Fruit fly (Drosophila melanogaster): Measurements from ENCODE around the gene CG11381.

Gene CG11381

dm6 chrX:1203477-1203876 is at the start of gene CG11381:
Gene CG11381, plus strand, starts transcription at chrX:1203777.
- TF ChIP-seq Crg-1 (GFP tag; optimal IDR thresholded peaks at IDR 0.05) (no peak), Mnt (GFP tag; optimal IDR thresholded peaks at IDR 0.05) (no peak), CG14711 (tag; optimal IDR thresholded peaks at IDR 0.05) (no peak), CG11617 (GFP tag; optimal IDR thresholded peaks at IDR 0.05) (no peak), CG33017 (tag; optimal IDR thresholded peaks at IDR 0.05) (no peak), CG7045 (GFP tag; optimal IDR thresholded peaks at IDR 0.05) (no peak), ovo (GFP tag; optimal IDR thresholded peaks at IDR 0.05) (no peak), CG5204 (GFP tag; optimal IDR thresholded peaks at IDR 0.05) (no peak)

dm6 chrX:1161913-1162439 is 41.6 kb upstream of the CG11381 start, which contains the start of gene eIF4E7:
Gene eIF4E7, minus strand, starts transcription at chrX:1162389.
- TF ChIP-seq Crg-1 (GFP tag; optimal IDR thresholded peaks at IDR 0.05), result no peak
- TF ChIP-seq Clk (GFP tag; optimal IDR thresholded peaks at IDR 0.05), result no peak
- TF ChIP-seq CG1620 (GFP tag; optimal IDR thresholded peaks at IDR 0.05), result no peak
- TF ChIP-seq pad (GFP tag; optimal IDR thresholded peaks at IDR 0.05), result peak; percentile 49

- TF ChIP-seq kay (GFP tag; ENCODE audit: borderline replicate concordance) (peak; percentile 45), CG14711 (tag; optimal IDR thresholded peaks at IDR 0.05) (peak; percentile 46), CG5204 (GFP tag; optimal IDR thresholded peaks at IDR 0.05) (no peak), tj (GFP tag; optimal IDR thresholded peaks at IDR 0.05) (peak; percentile 95), cic (GFP tag; optimal IDR thresholded peaks at IDR 0.05) (peak; percentile 9), CG7045 (GFP tag; optimal IDR thresholded peaks at IDR 0.05) (no peak), pad (GFP tag; optimal IDR thresholded peaks at IDR 0.05) (peak; percentile 3)
Measured at dm6 chrX:1170117-1170878, 33.3 kb upstream of the CG11381 start, which contains the start of gene CG11378. Gene CG11378, plus strand, starts transcription at chrX:1170828.

dm6 chrX:1171018-1171417 is 32.6 kb upstream of the CG11381 start:
- TF ChIP-seq bab1 (GFP tag; optimal IDR thresholded peaks at IDR 0.05) (peak; percentile 88), Crg-1 (GFP tag; optimal IDR thresholded peaks at IDR 0.05) (no peak), Clk (GFP tag; optimal IDR thresholded peaks at IDR 0.05) (no peak), pad (GFP tag; optimal IDR thresholded peaks at IDR 0.05) (peak; percentile 69), cic (GFP tag; optimal IDR thresholded peaks at IDR 0.05) (no peak), cnc (optimal IDR thresholded peaks at IDR 0.05) (no peak), CG14711 (tag; optimal IDR thresholded peaks at IDR 0.05) (peak; percentile 50), CG1620 (GFP tag; optimal IDR thresholded peaks at IDR 0.05) (peak; percentile 70), toe (GFP tag; optimal IDR thresholded peaks at IDR 0.05) (peak; percentile 38), kay (GFP tag; ENCODE audit: borderline replicate concordance) (peak; percentile 71), CG7101 (tag; optimal IDR thresholded peaks at IDR 0.05) (peak; percentile 62), tj (GFP tag; optimal IDR thresholded peaks at IDR 0.05) (peak; percentile 45), CG12768 (GFP tag; optimal IDR thresholded peaks at IDR 0.05) (peak; percentile 46), Mnt (GFP tag; optimal IDR thresholded peaks at IDR 0.05) (no peak), CG11617 (GFP tag; optimal IDR thresholded peaks at IDR 0.05) (peak; percentile 80), Hr96 (GFP tag; optimal IDR thresholded peaks at IDR 0.05) (peak; percentile 72), CG7045 (GFP tag; optimal IDR thresholded peaks at IDR 0.05) (peak; percentile 36), ovo (GFP tag; optimal IDR thresholded peaks at IDR 0.05) (no peak), CG33017 (tag; optimal IDR thresholded peaks at IDR 0.05) (no peak), CG5204 (GFP tag; optimal IDR thresholded peaks at IDR 0.05) (peak; percentile 52)

dm6 chrX:1172756-1173422 is 30.7 kb upstream of the CG11381 start:
- TF ChIP-seq CG33017 (tag; optimal IDR thresholded peaks at IDR 0.05) (no peak), cnc (optimal IDR thresholded peaks at IDR 0.05) (no peak), ovo (GFP tag; optimal IDR thresholded peaks at IDR 0.05) (no peak), kay (GFP tag; ENCODE audit: borderline replicate concordance) (peak; percentile 77)

- no peak for TF ChIP-seq CG7045 (GFP tag; optimal IDR thresholded peaks at IDR 0.05)
- no peak for TF ChIP-seq pad (GFP tag; optimal IDR thresholded peaks at IDR 0.05)
- TF ChIP-seq tj (GFP tag; optimal IDR thresholded peaks at IDR 0.05), result no peak
- no peak for TF ChIP-seq kay (GFP tag; ENCODE audit: borderline replicate concordance)
- no peak for TF ChIP-seq Clk (GFP tag; optimal IDR thresholded peaks at IDR 0.05)
- no peak for TF ChIP-seq toe (GFP tag; optimal IDR thresholded peaks at IDR 0.05)
- TF ChIP-seq CG1620 (GFP tag; optimal IDR thresholded peaks at IDR 0.05), result no peak
Measured at dm6 chrX:1173564-1173963, 30.0 kb upstream of the CG11381 start.

dm6 chrX:1175993-1176392 is 27.6 kb upstream of the CG11381 start, which contains the start of gene CG11384:
Gene CG11384, minus strand, starts transcription at chrX:1176035.
- TF ChIP-seq Clk (GFP tag; optimal IDR thresholded peaks at IDR 0.05) (no peak), CG5204 (GFP tag; optimal IDR thresholded peaks at IDR 0.05) (no peak), tj (GFP tag; optimal IDR thresholded peaks at IDR 0.05) (no peak), CG14711 (tag; optimal IDR thresholded peaks at IDR 0.05) (no peak), ovo (GFP tag; optimal IDR thresholded peaks at IDR 0.05) (no peak), CG11617 (GFP tag; optimal IDR thresholded peaks at IDR 0.05) (no peak), Hr96 (GFP tag; optimal IDR thresholded peaks at IDR 0.05) (no peak), toe (GFP tag; optimal IDR thresholded peaks at IDR 0.05) (no peak), bab1 (GFP tag; optimal IDR thresholded peaks at IDR 0.05) (no peak), CG12768 (GFP tag; optimal IDR thresholded peaks at IDR 0.05) (no peak), CG7045 (GFP tag; optimal IDR thresholded peaks at IDR 0.05) (no peak), pad (GFP tag; optimal IDR thresholded peaks at IDR 0.05) (no peak), CG7101 (tag; optimal IDR thresholded peaks at IDR 0.05) (no peak), CG1620 (GFP tag; optimal IDR thresholded peaks at IDR 0.05) (no peak), kay (GFP tag; ENCODE audit: borderline replicate concordance) (no peak), CG33017 (tag; optimal IDR thresholded peaks at IDR 0.05) (no peak), Mnt (GFP tag; optimal IDR thresholded peaks at IDR 0.05) (no peak)

Measured in whole organism, adult.